In the genomic region with DNA sequence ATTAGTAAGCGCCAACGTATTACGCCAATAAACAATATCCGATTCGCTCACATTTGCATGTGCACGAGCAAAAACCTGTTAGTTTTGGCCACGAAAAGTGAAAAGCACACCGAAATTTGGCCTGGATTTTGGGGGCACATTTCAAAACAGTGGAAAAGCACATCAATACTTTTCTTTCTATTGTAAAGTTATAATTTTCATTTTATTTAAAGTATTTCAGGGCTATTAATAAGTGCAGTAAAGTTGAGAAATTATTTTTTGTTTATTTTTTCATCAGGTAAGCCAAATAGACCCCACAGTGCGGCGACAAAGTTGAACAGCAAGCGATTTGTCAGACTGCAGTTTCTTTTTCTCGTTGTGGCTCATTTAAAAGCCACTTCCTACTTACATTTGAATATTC, we compare ENCODE assay signal across 3 fruit fly cellular contexts.
TF ChIP-seq lines count a peak whose summit lies in the region.

No protein-coding gene starts in this region.

- TF ChIP-seq CTCF in whole organism, embryonic (GFP tag; optimal IDR thresholded peaks at IDR 0.05; lab: Kevin White, UChicago): no peak

TF ChIP-seq in whole organism, embryonic, 481 proteins besides CTCF, POLR2A, EP300 and RAD21:
- TF ChIP-seq dan (GFP tag; IDR thresholded peaks at IDR 0.05; lab: Robert Waterston, UW) (no peak), Drgx (GFP tag; IDR thresholded peaks at IDR 0.05; lab: Robert Waterston, UW) (peak; percentile 24; the same call in 1 of the 2 replicates), Ets65A (GFP tag; lab: Kevin White, UChicago) (peak; percentile 58)

TF ChIP-seq in whole organism, prepupa, 60 proteins besides CTCF, POLR2A, EP300 and RAD21:
- TF ChIP-seq esn (GFP tag; optimal IDR thresholded peaks at IDR 0.05; lab: Kevin White, UChicago): no peak
- no peak for TF ChIP-seq topi (GFP tag; optimal IDR thresholded peaks at IDR 0.05; lab: Kevin White, UChicago)
- TF ChIP-seq CG11762 (GFP tag; optimal IDR thresholded peaks at IDR 0.05; lab: Kevin White, UChicago; ENCODE audit: insufficient read depth): no peak
- no peak for TF ChIP-seq acj6 (GFP tag; optimal IDR thresholded peaks at IDR 0.05; lab: Kevin White, UChicago)
- TF ChIP-seq CG4318 (GFP tag; optimal IDR thresholded peaks at IDR 0.05; lab: Kevin White, UChicago): peak; percentile 19
- TF ChIP-seq CG9139 (GFP tag; optimal IDR thresholded peaks at IDR 0.05; lab: Kevin White, UChicago): no peak
- no peak for TF ChIP-seq CG31627 (GFP tag; optimal IDR thresholded peaks at IDR 0.05; lab: Kevin White, UChicago)
- TF ChIP-seq CG32006 (GFP tag; optimal IDR thresholded peaks at IDR 0.05; lab: Kevin White, UChicago): peak; percentile 55
- peak; percentile 68 for TF ChIP-seq eg (GFP tag; IDR thresholded peaks at IDR 0.05; lab: Robert Waterston, UW)
- TF ChIP-seq Lpt (GFP tag; optimal IDR thresholded peaks at IDR 0.05; lab: Kevin White, UChicago): no peak
- peak; percentile 38 for TF ChIP-seq Eip78C (GFP tag; lab: Kevin White, UChicago)
- peak; percentile 26 for TF ChIP-seq CG6276 (GFP tag; optimal IDR thresholded peaks at IDR 0.05; lab: Kevin White, UChicago)
- TF ChIP-seq Eip75B (GFP tag; optimal IDR thresholded peaks at IDR 0.05; lab: Kevin White, UChicago): no peak
- TF ChIP-seq CG8632 (GFP tag; optimal IDR thresholded peaks at IDR 0.05; lab: Kevin White, UChicago): no peak
- no peak for TF ChIP-seq CG11294 (GFP tag; IDR thresholded peaks at IDR 0.05; lab: Robert Waterston, UW)
- no peak for TF ChIP-seq CG8319 (GFP tag; optimal IDR thresholded peaks at IDR 0.05; lab: Kevin White, UChicago)
- TF ChIP-seq CG3032 (tag; optimal IDR thresholded peaks at IDR 0.05; lab: Kevin White, UChicago): no peak
- TF ChIP-seq CG15336 (GFP tag; IDR thresholded peaks at IDR 0.05; lab: Robert Waterston, UW): peak; percentile 46; the same call in 1 of the 2 replicates
- no peak for TF ChIP-seq dsx (GFP tag; optimal IDR thresholded peaks at IDR 0.05; lab: Kevin White, UChicago; ENCODE audit: poor library complexity, severe bottlenecking)
- TF ChIP-seq lz (GFP tag; optimal IDR thresholded peaks at IDR 0.05; lab: Kevin White, UChicago): no peak
- TF ChIP-seq Hr4 (GFP tag; optimal IDR thresholded peaks at IDR 0.05; lab: Kevin White, UChicago): peak; percentile 68
- no peak for TF ChIP-seq CG6163 (GFP tag; IDR thresholded peaks at IDR 0.05; lab: Robert Waterston, UW)
- no peak for TF ChIP-seq CG3919 (GFP tag; optimal IDR thresholded peaks at IDR 0.05; lab: Kevin White, UChicago)
- no peak for TF ChIP-seq fd85E (GFP tag; optimal IDR thresholded peaks at IDR 0.05; lab: Kevin White, UChicago)
- no peak for TF ChIP-seq CG6792 (GFP tag; optimal IDR thresholded peaks at IDR 0.05; lab: Kevin White, UChicago)
- no peak for TF ChIP-seq achi (GFP tag; optimal IDR thresholded peaks at IDR 0.05; lab: Kevin White, UChicago)
- no peak for TF ChIP-seq Ets96B (tag; optimal IDR thresholded peaks at IDR 0.05; lab: Kevin White, UChicago)
- no peak for TF ChIP-seq Eip93F (GFP tag; optimal IDR thresholded peaks at IDR 0.05; lab: Kevin White, UChicago)
- no peak for TF ChIP-seq Smox (GFP tag; optimal IDR thresholded peaks at IDR 0.05; lab: Kevin White, UChicago)
- TF ChIP-seq spab (GFP tag; optimal IDR thresholded peaks at IDR 0.05; lab: Kevin White, UChicago): no peak
- TF ChIP-seq CG8119 (GFP tag; IDR thresholded peaks at IDR 0.05; lab: Robert Waterston, UW): peak; percentile 48; the same call in 2 of the 3 replicates
- TF ChIP-seq Sox14 (GFP tag; optimal IDR thresholded peaks at IDR 0.05; lab: Kevin White, UChicago): no peak
- TF ChIP-seq fkh (GFP tag; optimal IDR thresholded peaks at IDR 0.05; lab: Kevin White, UChicago): no peak
- TF ChIP-seq dac (GFP tag; optimal IDR thresholded peaks at IDR 0.05; lab: Kevin White, UChicago): no peak

TF ChIP-seq in whole organism, pupa, 21 proteins besides CTCF, POLR2A, EP300 and RAD21:
- TF ChIP-seq Ets98B (GFP tag; IDR thresholded peaks at IDR 0.05; lab: Robert Waterston, UW) (peak; percentile 66), CG8301 (tag; optimal IDR thresholded peaks at IDR 0.05; lab: Kevin White, UChicago) (no peak)
